Worm (Caenorhabditis elegans): ENCODE data around the gene Y39F10A.3.

Y39F10A.3 gene

ce11 chrII:783532-783931 lies 729 bp upstream of the Y39F10A.3 start, which contains the start of gene Y39F10A.6:
TSS of gene Y39F10A.6 (minus strand) at chrII:783632.
- TF ChIP-seq ceh-19 (GFP tag; optimal IDR thresholded peaks at IDR 0.05) (no peak), ahr-1 (tag; optimal IDR thresholded peaks at IDR 0.05) (no peak), odd-2 (tag; optimal IDR thresholded peaks at IDR 0.05) (no peak), unc-55 (GFP tag; optimal IDR thresholded peaks at IDR 0.05) (no peak), hlh-8 (tag; optimal IDR thresholded peaks at IDR 0.05) (no peak), pha-4 (tag; optimal IDR thresholded peaks at IDR 0.05) (no peak), fkh-6 (tag; optimal IDR thresholded peaks at IDR 0.05) (no peak), tbx-2 (tag; optimal IDR thresholded peaks at IDR 0.05) (no peak)

DNA sequence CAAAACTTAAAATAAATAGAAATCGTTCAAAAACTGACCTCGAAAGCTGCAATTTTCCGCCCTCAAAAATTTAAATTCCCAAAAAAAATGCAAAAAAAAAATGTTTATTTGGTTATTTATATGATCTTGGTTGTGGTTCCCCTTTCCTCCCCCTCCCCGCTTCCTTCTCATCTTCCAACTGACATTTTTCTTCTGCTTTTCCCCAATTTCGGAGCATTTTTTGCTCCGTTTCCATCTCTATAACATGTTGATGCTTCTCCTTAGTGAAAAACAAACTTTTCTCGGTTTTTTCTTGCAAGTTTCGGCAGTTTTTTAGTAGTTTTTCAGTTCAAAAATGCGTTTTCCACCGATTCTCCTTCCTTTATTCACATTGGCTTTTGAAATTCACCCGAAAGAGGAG lies 7.8 kb downstream of the Y39F10A.3 start, which contains the start of gene Y39F10A.1:
Y39F10A.1 (plus strand) TSS at position 301 of the 400 bp plus-strand sequence.
- TF ChIP-seq K09A11.1 (tag; optimal IDR thresholded peaks at IDR 0.05; ENCODE audit: insufficient read depth) (no peak), F13H6.1 (tag; optimal IDR thresholded peaks at IDR 0.05) (no peak), C08G9.2 (tag; optimal IDR thresholded peaks at IDR 0.05) (no peak), ceh-48 (tag; optimal IDR thresholded peaks at IDR 0.05) (no peak), odd-2 (tag; optimal IDR thresholded peaks at IDR 0.05) (no peak), T23F11.4 (GFP tag; optimal IDR thresholded peaks at IDR 0.05) (no peak), ceh-30 (tag; optimal IDR thresholded peaks at IDR 0.05) (no peak), ceh-18 (tag; optimal IDR thresholded peaks at IDR 0.05) (no peak), ref-2 (tag; optimal IDR thresholded peaks at IDR 0.05) (no peak), ceh-19 (GFP tag; optimal IDR thresholded peaks at IDR 0.05) (no peak), ceh-34 (tag; optimal IDR thresholded peaks at IDR 0.05) (no peak), ceh-45 (GFP tag; IDR thresholded peaks at IDR 0.05) (no peak), C38D4.7 (GFP tag; optimal IDR thresholded peaks at IDR 0.05) (no peak), ceh-6 (GFP tag; optimal IDR thresholded peaks at IDR 0.05) (no peak), ceh-9 (tag; optimal IDR thresholded peaks at IDR 0.05) (no peak), pat-9 (tag; optimal IDR thresholded peaks at IDR 0.05) (no peak), dmd-4 (tag; optimal IDR thresholded peaks at IDR 0.05; ENCODE audit: borderline replicate concordance) (no peak), zip-5 (tag; optimal IDR thresholded peaks at IDR 0.05) (no peak), ceh-24 (tag; optimal IDR thresholded peaks at IDR 0.05) (no peak)

DNA sequence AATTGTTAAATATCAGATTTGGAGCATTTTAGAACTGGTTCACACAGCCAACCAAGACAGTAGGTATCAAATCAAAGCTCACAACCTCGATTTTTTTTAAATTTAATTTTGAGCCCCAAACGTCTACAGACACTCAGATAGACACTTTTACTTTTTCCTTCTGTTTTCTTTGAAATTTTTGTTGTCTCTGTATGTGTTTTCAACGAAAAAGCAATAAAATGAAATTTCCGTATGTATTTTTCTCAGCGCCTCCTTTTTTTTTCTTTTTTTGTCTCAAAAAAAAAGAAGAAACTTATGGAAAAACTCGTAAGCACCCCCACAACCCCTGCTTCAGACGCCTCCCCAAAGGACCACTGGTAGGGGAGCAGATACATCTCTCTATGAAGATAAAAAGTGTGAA lies 9.0 kb downstream of the Y39F10A.3 start:
- TF ChIP-seq unc-42 (tag; optimal IDR thresholded peaks at IDR 0.05) (peak; percentile 35), madf-2 (tag; optimal IDR thresholded peaks at IDR 0.05) (no peak)

DNA sequence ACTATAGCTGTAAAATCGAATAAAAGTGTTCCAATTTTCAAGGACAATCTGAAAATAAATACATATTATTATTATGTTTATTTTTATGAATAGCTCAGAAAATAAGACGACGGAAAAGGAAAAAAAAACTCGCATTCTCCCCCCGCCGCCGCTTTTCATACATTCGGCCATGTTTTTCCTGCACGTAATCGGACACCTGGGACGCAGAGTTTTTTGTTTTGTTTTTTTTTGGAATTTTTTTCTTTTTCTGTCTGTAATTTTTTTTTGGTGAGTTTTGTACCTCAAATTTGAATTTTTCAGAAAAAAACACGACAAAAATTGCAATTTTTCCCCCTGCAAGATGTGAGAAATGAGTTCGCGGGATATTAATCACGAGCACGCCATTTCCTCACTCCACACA lies 12.6 kb downstream of the Y39F10A.3 start, which contains the start of gene C08G5.6:
C08G5.6 (plus strand) TSS at position 301 of the 400 bp plus-strand sequence.
- TF ChIP-seq npax-4 (tag; optimal IDR thresholded peaks at IDR 0.05) = no peak
- TF ChIP-seq ttx-3 (tag; optimal IDR thresholded peaks at IDR 0.05) = no peak
- TF ChIP-seq hlh-30 (tag; optimal IDR thresholded peaks at IDR 0.05; ENCODE audit: insufficient read depth) = no peak
- TF ChIP-seq madf-2 (tag; optimal IDR thresholded peaks at IDR 0.05) = no peak
- no peak for TF ChIP-seq ceh-2 (tag; optimal IDR thresholded peaks at IDR 0.05)
- no peak for TF ChIP-seq C38D4.7 (GFP tag; optimal IDR thresholded peaks at IDR 0.05)
- no peak for TF ChIP-seq rnt-1 (tag; optimal IDR thresholded peaks at IDR 0.05)
- TF ChIP-seq dve-1 (tag; optimal IDR thresholded peaks at IDR 0.05) = no peak

- TF ChIP-seq unc-3 (GFP tag; conservative IDR thresholded peaks at IDR 0.05) (no peak), unc-3 (tag; optimal IDR thresholded peaks at IDR 0.05) (no peak), unc-86 (tag; optimal IDR thresholded peaks at IDR 0.05) (no peak), lin-11 (tag; optimal IDR thresholded peaks at IDR 0.05) (no peak), ceh-48 (tag; optimal IDR thresholded peaks at IDR 0.05) (no peak)
These were observed 13.6 kb downstream of the Y39F10A.3 start for ce11 chrII:769250-769649.

Data from whole organism, late embryonic.